Fruit fly (Drosophila melanogaster) whole organism: ENCODE measurements around the gene CG4907.

ENCODE experiments used
- CG8478 ChIP-seq: fragments of >200 bp; optimal IDR thresholded peaks from 2 replicates; lab custom pipeline; 2018; ENCODE audit warnings: inconsistent platforms
- Dll ChIP-seq: fragments of >200 bp; optimal IDR thresholded peaks from 2 replicates; lab custom pipeline; 2017
- EcR ChIP-seq, 2 experiments: fragments of >200 bp; optimal IDR thresholded peaks; 2 replicates each; lab custom pipeline; 2017; ENCODE audit warnings: missing biosample characterization in 2 of 2, missing genetic modification characterization in 2 of 2, missing genetic modification reagents in 2 of 2
- pan ChIP-seq: fragments of >200 bp; optimal IDR thresholded peaks from 2 replicates; lab custom pipeline; 2017
- psq ChIP-seq: fragments of >200 bp; optimal IDR thresholded peaks from 2 replicates; lab custom pipeline; 2017
- usp ChIP-seq: fragments of >200 bp; optimal IDR thresholded peaks from 2 replicates; lab custom pipeline; 2017; ENCODE audit warnings: missing biosample characterization, missing genetic modification characterization, mixed read lengths

CG4907 gene

DNA sequence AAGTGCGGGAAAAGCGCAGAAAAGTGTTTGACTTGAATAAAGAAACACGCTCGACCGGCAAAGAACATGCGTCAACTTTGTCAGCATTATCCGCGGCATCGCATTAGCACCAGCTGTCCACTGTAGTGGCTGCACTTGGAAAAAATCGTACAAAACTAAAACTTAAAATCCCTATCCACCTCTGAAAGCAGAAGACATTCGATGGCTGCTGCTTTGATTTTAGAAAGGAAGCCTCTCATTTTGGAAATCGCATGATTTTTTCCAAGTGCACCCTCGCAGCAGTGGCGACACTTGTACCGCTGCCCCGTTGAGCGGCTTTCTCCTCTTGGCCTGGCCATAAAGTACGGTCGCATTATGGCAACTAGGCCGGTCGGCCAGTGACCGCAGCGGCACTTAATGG lies 46.3 kb downstream of the CG4907 start:
- no peak for TF ChIP-seq usp (GFP tag; lab: Kevin White, UChicago)
- TF ChIP-seq pan, result no peak
- no peak for TF ChIP-seq EcR (GFP tag; optimal IDR thresholded peaks at IDR 0.05; lab: Kevin White, UChicago)
- no peak for TF ChIP-seq psq (lab: Kevin White, UChicago)
- no peak for TF ChIP-seq Dll (lab: Kevin White, UChicago)
- no peak for TF ChIP-seq CG8478 (lab: Kevin White, UChicago)

DNA sequence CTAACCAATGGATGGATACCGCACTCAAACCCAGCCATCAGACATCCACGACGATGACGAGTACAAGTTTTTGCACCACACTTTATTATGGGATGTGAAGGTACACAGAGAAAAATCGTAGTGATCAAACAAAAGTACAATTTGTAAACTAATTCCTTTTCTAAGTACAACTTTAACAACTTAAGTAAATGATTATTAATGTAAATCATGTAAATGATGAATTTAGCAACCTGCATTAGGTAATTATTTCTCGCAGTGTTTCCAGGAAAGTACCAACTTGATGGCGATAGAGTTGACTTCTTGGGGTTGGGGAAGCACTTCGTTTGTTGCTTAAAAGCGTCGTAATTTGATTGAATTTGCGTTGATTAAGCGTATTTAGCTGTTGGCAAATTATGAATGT lies 47.4 kb downstream of the CG4907 start:
- TF ChIP-seq CG8478 (lab: Kevin White, UChicago), result no peak
- no peak for TF ChIP-seq EcR (GFP tag; optimal IDR thresholded peaks at IDR 0.05; lab: Kevin White, UChicago)
- no peak for TF ChIP-seq psq (lab: Kevin White, UChicago)
- TF ChIP-seq Dll (lab: Kevin White, UChicago), result no peak
- TF ChIP-seq usp (GFP tag; lab: Kevin White, UChicago), result no peak
- TF ChIP-seq pan, result no peak
